Fruit fly (Drosophila melanogaster) Kc167 (cell line): ENCODE results near the gene Mettl5.

Experiments
- Myc ChIP-seq: fragments of >200 bp; optimal IDR thresholded peaks from 2 replicates; lab custom pipeline; 2017; ENCODE audit warnings: missing external identifiers
- Sin3A ChIP-seq: fragments of >200 bp; optimal IDR thresholded peaks from 2 replicates; lab custom pipeline; 2018; ENCODE audit warnings: missing external identifiers
- h ChIP-seq: fragments of >200 bp; optimal IDR thresholded peaks from 3 replicates; lab custom pipeline; 2018; ENCODE audit warnings: missing external identifiers
- insv ChIP-seq: fragments of >200 bp; optimal IDR thresholded peaks from 3 replicates; lab custom pipeline; 2018; ENCODE audit warnings: missing external identifiers
- psq ChIP-seq: fragments of >200 bp; optimal IDR thresholded peaks from 2 replicates; lab custom pipeline; 2017; ENCODE audit warnings: missing external identifiers
- ttk ChIP-seq: sonication (Bioruptor generic); optimal IDR thresholded peaks from 2 replicates; lab custom pipeline; 2017; ENCODE audit warnings: missing external identifiers

Gene Mettl5

dm6 chr3L:19234922-19235702 is 28.5 kb upstream of the Mettl5 start, which contains the start of gene fz2:
fz2 (minus strand) TSS chr3L:19235373.
- TF ChIP-seq Myc (lab: Kevin White, UChicago) (no peak), insv (lab: Kevin White, UChicago) (no peak), psq (lab: Kevin White, UChicago) (no peak), ttk (lab: Kevin White, UChicago) (no peak), h (lab: Kevin White, UChicago) (no peak), Sin3A (lab: Kevin White, UChicago) (no peak)

dm6 chr3L:19236060-19236459 is 27.5 kb upstream of the Mettl5 start, which contains the start of gene CG33647:
CG33647 (plus strand) TSS chr3L:19236360.
- TF ChIP-seq ttk (lab: Kevin White, UChicago) (no peak), insv (lab: Kevin White, UChicago) (no peak), h (lab: Kevin White, UChicago) (no peak), psq (lab: Kevin White, UChicago) (no peak), Sin3A (lab: Kevin White, UChicago) (no peak), Myc (lab: Kevin White, UChicago) (no peak)

- TF ChIP-seq Sin3A (lab: Kevin White, UChicago) (no peak), psq (lab: Kevin White, UChicago) (no peak), h (lab: Kevin White, UChicago) (no peak), Myc (lab: Kevin White, UChicago) (no peak)
Measured at dm6 chr3L:19236554-19236953, 27.0 kb upstream of the Mettl5 start.

- TF ChIP-seq ttk (lab: Kevin White, UChicago) (no peak), Sin3A (lab: Kevin White, UChicago) (no peak), Myc (lab: Kevin White, UChicago) (no peak), h (lab: Kevin White, UChicago) (no peak), psq (lab: Kevin White, UChicago) (no peak), insv (lab: Kevin White, UChicago) (no peak)
Measured at dm6 chr3L:19237780-19238179, 25.8 kb upstream of the Mettl5 start.

- TF ChIP-seq insv (lab: Kevin White, UChicago): no peak
- no peak for TF ChIP-seq psq (lab: Kevin White, UChicago)
- TF ChIP-seq Myc (lab: Kevin White, UChicago): no peak
- TF ChIP-seq Sin3A (lab: Kevin White, UChicago): no peak
- no peak for TF ChIP-seq h (lab: Kevin White, UChicago)
- TF ChIP-seq ttk (lab: Kevin White, UChicago): no peak
Measured at dm6 chr3L:19251643-19252042, 11.9 kb upstream of the Mettl5 start.

- TF ChIP-seq insv (lab: Kevin White, UChicago) (no peak), Myc (lab: Kevin White, UChicago) (no peak), h (lab: Kevin White, UChicago) (no peak), Sin3A (lab: Kevin White, UChicago) (no peak), ttk (lab: Kevin White, UChicago) (no peak), psq (lab: Kevin White, UChicago) (no peak)
Measured at dm6 chr3L:19254715-19255428, 8.7 kb upstream of the Mettl5 start, which contains the start of the genes mRpL21 and rept. mRpL21 (minus strand) TSS chr3L:19255061. rept (plus strand) TSS chr3L:19255340.

- no peak for TF ChIP-seq ttk (lab: Kevin White, UChicago)
- TF ChIP-seq Myc (lab: Kevin White, UChicago): no peak
- TF ChIP-seq psq (lab: Kevin White, UChicago): no peak
- no peak for TF ChIP-seq insv (lab: Kevin White, UChicago)
- no peak for TF ChIP-seq h (lab: Kevin White, UChicago)
- no peak for TF ChIP-seq Sin3A (lab: Kevin White, UChicago)
Measured at dm6 chr3L:19258199-19258598, 5.4 kb upstream of the Mettl5 start.

- TF ChIP-seq psq (lab: Kevin White, UChicago) (no peak), Sin3A (lab: Kevin White, UChicago) (no peak), Myc (lab: Kevin White, UChicago) (no peak), ttk (lab: Kevin White, UChicago) (no peak), insv (lab: Kevin White, UChicago) (no peak), h (lab: Kevin White, UChicago) (no peak)
Measured at dm6 chr3L:19260278-19260803, 3.2 kb upstream of the Mettl5 start, which contains the start of gene nes. nes (minus strand) TSS chr3L:19260679.

dm6 chr3L:19261213-19261612 is 2.4 kb upstream of the Mettl5 start, which contains the start of gene Bet1:
Bet1 (plus strand) TSS chr3L:19261394.
- TF ChIP-seq insv (lab: Kevin White, UChicago) (no peak), h (lab: Kevin White, UChicago) (no peak), ttk (lab: Kevin White, UChicago) (no peak), psq (lab: Kevin White, UChicago) (no peak), Myc (lab: Kevin White, UChicago) (no peak), Sin3A (lab: Kevin White, UChicago) (no peak)

- TF ChIP-seq Sin3A (lab: Kevin White, UChicago) (no peak), Myc (lab: Kevin White, UChicago) (no peak), h (lab: Kevin White, UChicago) (no peak), psq (lab: Kevin White, UChicago) (no peak), insv (lab: Kevin White, UChicago) (no peak), ttk (lab: Kevin White, UChicago) (no peak)
Measured at dm6 chr3L:19261720-19262119, 1.8 kb upstream of the Mettl5 start.
